Worm (Caenorhabditis elegans) whole organism, L1 larva: Measurements from ENCODE around the gene tat-2.
A peak's percentile ranks its signal among the peaks of the same experiment; 100 is the strongest.

Experiments
- C16A3.4 ChIP-seq: fragments of 150-350 bp; optimal IDR thresholded peaks from 2 replicates; lab custom pipeline; 2014; ENCODE audit warnings: missing biosample characterization, missing genetic modification characterization
- F16B12.6 ChIP-seq: fragments of 150-350 bp; optimal IDR thresholded peaks from 2 replicates; lab custom pipeline; 2014; ENCODE audit warnings: missing biosample characterization, missing genetic modification characterization
- ceh-82 ChIP-seq, 3 experiments: fragments of 150-350 bp in 1 of 3; sonication (generic microtip) in 2 of 3; optimal IDR thresholded peaks; 2 replicates each; lab custom pipeline; 2014 to 2017; ENCODE audit warnings: missing biosample characterization in 3 of 3, missing genetic modification characterization in 3 of 3
- ces-1 ChIP-seq: fragments of 150-350 bp; optimal IDR thresholded peaks from 2 replicates; lab custom pipeline; 2014; ENCODE audit warnings: missing biosample characterization, missing genetic modification reagents, missing genetic modification characterization
- dpl-1 ChIP-seq, 3 experiments: fragments of 150-350 bp in 2 of 3; sonication (generic microtip) in 1 of 3; optimal IDR thresholded peaks; 2 replicates each; lab custom pipeline; 2014 to 2017; ENCODE audit warnings: missing biosample characterization in 3 of 3, missing genetic modification characterization in 3 of 3, missing genetic modification reagents in 3 of 3
- dsc-1 ChIP-seq: sonication (generic microtip); optimal IDR thresholded peaks from 2 replicates; lab custom pipeline; 2016; ENCODE audit warnings: mild to moderate bottlenecking, missing genetic modification characterization, missing compliant biosample characterization
- efl-1 ChIP-seq, 4 experiments: fragments of 150-350 bp; optimal IDR thresholded peaks in 3 of 4; peaks in 1 of 4; 1 replicate in 1 of 4; 2 replicates in 3 of 4; lab custom pipeline; 2014; ENCODE audit warnings: missing biosample characterization in 2 of 4, missing genetic modification characterization in 2 of 4, missing genetic modification reagents in 2 of 4
- egl-13 ChIP-seq: sonication (generic microtip); optimal IDR thresholded peaks from 2 replicates; lab custom pipeline; 2016; ENCODE audit warnings: missing genotype, missing genetic modification reagents, missing genetic modification characterization, missing compliant biosample characterization
- elt-3 ChIP-seq, 6 experiments: fragments of 150-350 bp in 1 of 6; sonication (generic microtip); optimal IDR thresholded peaks; 2 replicates each; lab custom pipeline; 2017 to 2018; ENCODE audit warnings: missing biosample characterization in 6 of 6, missing genetic modification characterization in 6 of 6, inconsistent platforms in 1 of 6
- fkh-4 ChIP-seq: sonication (generic microtip); optimal IDR thresholded peaks from 2 replicates; lab custom pipeline; 2016; ENCODE audit warnings: missing compliant biosample characterization, missing genetic modification characterization, borderline replicate concordance
- fkh-8 ChIP-seq: sonication (generic microtip); optimal IDR thresholded peaks from 2 replicates; lab custom pipeline; 2016; ENCODE audit warnings: mild to moderate bottlenecking, missing genetic modification characterization, missing compliant biosample characterization
- fos-1 ChIP-seq: fragments of 150-350 bp; optimal IDR thresholded peaks from 2 replicates; lab custom pipeline; 2014; ENCODE audit warnings: missing biosample characterization, missing genetic modification characterization
- hpl-2 ChIP-seq: fragments of 150-350 bp; optimal IDR thresholded peaks from 2 replicates; lab custom pipeline; 2014; ENCODE audit warnings: missing biosample characterization, missing genetic modification reagents, missing genetic modification characterization
- isw-1 ChIP-seq: fragments of 200-800 bp; sonication (Bioruptor generic); IDR thresholded peaks from 2 replicates; pipeline ENCODE4 v1.3.6; 2022; ENCODE audit warnings: missing genetic modification characterization, missing compliant biosample characterization
- jun-1 ChIP-seq: fragments of 150-350 bp; optimal IDR thresholded peaks from 2 replicates; lab custom pipeline; 2014; ENCODE audit warnings: missing biosample characterization, missing genetic modification reagents, missing genetic modification characterization
- lin-13 ChIP-seq: fragments of 150-350 bp; optimal IDR thresholded peaks from 2 replicates; lab custom pipeline; 2014; ENCODE audit warnings: missing biosample characterization, missing genetic modification reagents, missing genetic modification characterization
- lin-14 ChIP-seq: fragments of 200-800 bp; sonication (Bioruptor generic); optimal IDR thresholded peaks from 2 replicates; lab custom pipeline; 2018; ENCODE audit warnings: mild to moderate bottlenecking, missing genetic modification characterization, moderate library complexity, missing compliant biosample characterization
- lin-15B ChIP-seq: fragments of 150-350 bp; sonication (generic microtip); optimal IDR thresholded peaks from 3 replicates; lab custom pipeline; 2014; ENCODE audit warnings: missing biosample characterization, missing genetic modification characterization
- lin-35 ChIP-seq, 2 experiments: fragments of 150-350 bp; optimal IDR thresholded peaks; 2 replicates each; lab custom pipeline; 2014; ENCODE audit warnings: missing biosample characterization in 2 of 2, missing genetic modification characterization in 2 of 2, missing genetic modification reagents in 2 of 2
- lin-39 ChIP-seq: fragments of 150-350 bp; optimal IDR thresholded peaks from 2 replicates; lab custom pipeline; 2014; ENCODE audit warnings: missing biosample characterization, missing genetic modification reagents, missing genetic modification characterization
- lsy-2 ChIP-seq, 2 experiments: fragments of 150-350 bp; optimal IDR thresholded peaks; 2 replicates each; lab custom pipeline; 2014; ENCODE audit warnings: missing biosample characterization in 2 of 2, missing genetic modification characterization in 2 of 2
- mdl-1 ChIP-seq, 2 experiments: fragments of 150-350 bp; optimal IDR thresholded peaks; 2 replicates each; lab custom pipeline; 2014 to 2017; ENCODE audit warnings: missing biosample characterization in 2 of 2, missing genetic modification characterization in 2 of 2, inconsistent platforms in 1 of 2
- mef-2 ChIP-seq: fragments of 150-350 bp; optimal IDR thresholded peaks from 2 replicates; lab custom pipeline; 2014; ENCODE audit warnings: missing biosample characterization, missing genetic modification characterization
- nhr-20 ChIP-seq: sonication (generic microtip); optimal IDR thresholded peaks from 2 replicates; lab custom pipeline; 2016; ENCODE audit warnings: mild to moderate bottlenecking, missing genetic modification characterization, missing compliant biosample characterization
- nhr-47 ChIP-seq: sonication (generic microtip); optimal IDR thresholded peaks from 2 replicates; lab custom pipeline; 2016; ENCODE audit warnings: mild to moderate bottlenecking, missing genetic modification characterization, moderate library complexity, missing compliant biosample characterization
- nhr-71 ChIP-seq: sonication (generic microtip); optimal IDR thresholded peaks from 2 replicates; lab custom pipeline; 2016; ENCODE audit warnings: mild to moderate bottlenecking, missing genetic modification characterization, moderate library complexity, missing compliant biosample characterization
- nhr-76 ChIP-seq: sonication (generic microtip); optimal IDR thresholded peaks from 2 replicates; lab custom pipeline; 2017; ENCODE audit warnings: missing biosample characterization, missing genetic modification characterization
- nhr-77 ChIP-seq: fragments of 150-350 bp; optimal IDR thresholded peaks from 2 replicates; lab custom pipeline; 2014; ENCODE audit warnings: missing biosample characterization, missing genetic modification characterization
- nhr-84 ChIP-seq: sonication (generic microtip); optimal IDR thresholded peaks from 2 replicates; lab custom pipeline; 2017; ENCODE audit warnings: missing biosample characterization, missing genetic modification characterization
- nhr-85 ChIP-seq: sonication (generic microtip); peaks from one replicate; lab custom pipeline; 2016; ENCODE audit warnings: missing genetic modification characterization, inconsistent platforms, missing compliant biosample characterization
- nhr-90 ChIP-seq: sonication (generic microtip); optimal IDR thresholded peaks from 2 replicates; lab custom pipeline; 2016; ENCODE audit warnings: mild to moderate bottlenecking, missing genetic modification characterization, missing compliant biosample characterization; ENCODE audit not compliant: poor library complexity
- pax-3 ChIP-seq: fragments of 200-800 bp; sonication (Bioruptor generic); optimal IDR thresholded peaks from 2 replicates; lab custom pipeline; 2018; ENCODE audit warnings: mild to moderate bottlenecking, missing genetic modification characterization, moderate library complexity, missing compliant biosample characterization
- pqm-1 ChIP-seq: sonication (generic microtip); optimal IDR thresholded peaks from 3 replicates; lab custom pipeline; 2017; ENCODE audit warnings: missing biosample characterization, missing genetic modification characterization
- rnt-1 ChIP-seq: sonication (generic microtip); optimal IDR thresholded peaks from 2 replicates; lab custom pipeline; 2016; ENCODE audit warnings: mild to moderate bottlenecking, missing genetic modification characterization, moderate library complexity, missing compliant biosample characterization
- skn-1 ChIP-seq: fragments of 150-350 bp; optimal IDR thresholded peaks from 2 replicates; lab custom pipeline; 2014; ENCODE audit warnings: missing biosample characterization, missing genetic modification characterization
- snpc-4 ChIP-seq: fragments of 150-350 bp; optimal IDR thresholded peaks from 2 replicates; lab custom pipeline; 2014; ENCODE audit warnings: missing biosample characterization, missing genetic modification characterization
- snu-23 ChIP-seq: sonication (generic microtip); optimal IDR thresholded peaks from 2 replicates; lab custom pipeline; 2016; ENCODE audit warnings: missing genetic modification characterization, missing compliant biosample characterization
- sptf-1 ChIP-seq: fragments of 150-350 bp; optimal IDR thresholded peaks from 2 replicates; lab custom pipeline; 2014; ENCODE audit warnings: missing biosample characterization, missing genetic modification characterization
- swsn-7 ChIP-seq: sonication (generic microtip); optimal IDR thresholded peaks from 2 replicates; lab custom pipeline; 2016; ENCODE audit warnings: missing genetic modification characterization, missing compliant biosample characterization
- tbx-2 ChIP-seq: sonication (generic microtip); optimal IDR thresholded peaks from 2 replicates; lab custom pipeline; 2016; ENCODE audit warnings: missing genetic modification characterization, missing compliant biosample characterization
- unc-130 ChIP-seq: fragments of 150-350 bp; optimal IDR thresholded peaks from 2 replicates; lab custom pipeline; 2017; ENCODE audit warnings: missing biosample characterization, missing genetic modification characterization, inconsistent platforms
- unc-62 ChIP-seq: fragments of 150-350 bp; optimal IDR thresholded peaks from 2 replicates; lab custom pipeline; 2014; ENCODE audit warnings: missing biosample characterization, missing genetic modification reagents, missing genetic modification characterization
- unc-86 ChIP-seq: sonication (generic microtip); optimal IDR thresholded peaks from 2 replicates; lab custom pipeline; 2016; ENCODE audit warnings: missing genetic modification characterization, missing compliant biosample characterization
- unc-98 ChIP-seq: fragments of 200-800 bp; sonication (Bioruptor generic); IDR thresholded peaks from 2 replicates; pipeline ENCODE4 v1.3.6; 2022; ENCODE audit warnings: missing genetic modification characterization, missing compliant biosample characterization
- xbp-1 ChIP-seq: sonication (generic microtip); optimal IDR thresholded peaks from 2 replicates; lab custom pipeline; 2016; ENCODE audit warnings: missing genetic modification characterization, missing compliant biosample characterization
- zag-1 ChIP-seq: fragments of 150-350 bp; optimal IDR thresholded peaks from 2 replicates; lab custom pipeline; 2014; ENCODE audit warnings: missing biosample characterization, missing genetic modification characterization

The tat-2 gene

ce11 chrIV:4810377-4810984 is 36.2 kb downstream of the tat-2 start, which contains the start of gene eif-1.A:
Gene eif-1.A, plus strand, starts transcription at chrIV:4810934.
- peak in 1 of 6 experiments; percentile 61 for TF ChIP-seq elt-3 (tag; optimal IDR thresholded peaks at IDR 0.05; lab: Kevin White, UChicago)
- TF ChIP-seq unc-86, result peak; percentile 7
- peak; percentile 47 for TF ChIP-seq swsn-7
- TF ChIP-seq fkh-8, result peak; percentile 34
- TF ChIP-seq efl-1 (optimal IDR thresholded peaks at IDR 0.05; lab: Kevin White, UChicago), result peak; percentile 63 to 66
- peak; percentile 69 to 96 for TF ChIP-seq efl-1 (GFP tag; optimal IDR thresholded peaks at IDR 0.05 in 1 of 2; lab: Kevin White, UChicago)
- TF ChIP-seq dsc-1 (tag; lab: Kevin White, UChicago), result no peak
- no peak for TF ChIP-seq fkh-4 (tag; lab: Kevin White, UChicago)
- TF ChIP-seq snpc-4 (tag; lab: Kevin White, UChicago), result no peak
- TF ChIP-seq lin-15B (tag; lab: Kevin White, UChicago), result peak; percentile 59
- no peak for TF ChIP-seq nhr-76 (tag; lab: Kevin White, UChicago)
- peak; percentile 28; the same call in 1 of the 2 replicates for TF ChIP-seq isw-1 (GFP tag; lab: Robert Waterston, UW)
- peak; percentile 4 for TF ChIP-seq fos-1 (tag; lab: Kevin White, UChicago)
- TF ChIP-seq unc-130 (tag; lab: Kevin White, UChicago), result peak; percentile 72
- no peak for TF ChIP-seq zag-1 (tag; lab: Kevin White, UChicago)
- TF ChIP-seq lsy-2 (tag; optimal IDR thresholded peaks at IDR 0.05; lab: Kevin White, UChicago), result peak; percentile 63 to 85
- TF ChIP-seq dpl-1 (GFP tag; optimal IDR thresholded peaks at IDR 0.05; lab: Kevin White, UChicago), result peak; percentile 54 to 72 (median 59)
- TF ChIP-seq tbx-2, result peak; percentile 35
- TF ChIP-seq lin-13, result peak; percentile 6
- TF ChIP-seq nhr-77 (tag; lab: Kevin White, UChicago), result no peak
- peak; percentile 81 for TF ChIP-seq skn-1
- peak; percentile 61 for TF ChIP-seq nhr-47
- TF ChIP-seq unc-62 (GFP tag; lab: Kevin White, UChicago), result no peak
- TF ChIP-seq ces-1, result no peak
- TF ChIP-seq jun-1 (tag; lab: Kevin White, UChicago), result no peak
- no peak for TF ChIP-seq nhr-84 (tag; lab: Kevin White, UChicago)
- TF ChIP-seq unc-98, result no peak
- peak; percentile 26 for TF ChIP-seq hpl-2
- TF ChIP-seq sptf-1 (tag; lab: Kevin White, UChicago), result no peak
- no peak for TF ChIP-seq mef-2 (tag; lab: Kevin White, UChicago)
- peak; percentile 75 for TF ChIP-seq C16A3.4 (tag; lab: Kevin White, UChicago)
- peak; percentile 54 for TF ChIP-seq nhr-20 (tag; lab: Kevin White, UChicago)
- TF ChIP-seq nhr-71 (tag; lab: Kevin White, UChicago), result peak; percentile 63
- TF ChIP-seq mdl-1 (tag; optimal IDR thresholded peaks at IDR 0.05; lab: Kevin White, UChicago), result no peak
- TF ChIP-seq nhr-90, result peak; percentile 54
- TF ChIP-seq xbp-1 (tag; lab: Kevin White, UChicago), result peak; percentile 45
- no peak for TF ChIP-seq lin-14 (GFP tag; lab: Kevin White, UChicago)
- peak; percentile 12 for TF ChIP-seq lin-39 (tag; lab: Kevin White, UChicago)
- TF ChIP-seq nhr-85, result peak; percentile 61
- TF ChIP-seq egl-13 (tag; lab: Kevin White, UChicago), result peak; percentile 13
- TF ChIP-seq snu-23 (GFP tag; lab: Kevin White, UChicago), result peak; percentile 75
- peak; percentile 82 for TF ChIP-seq F16B12.6 (tag; lab: Kevin White, UChicago)
- TF ChIP-seq ceh-82 (tag; optimal IDR thresholded peaks at IDR 0.05; lab: Kevin White, UChicago), result peak; percentile 18 to 62 (median 43)
- TF ChIP-seq rnt-1 (tag; lab: Kevin White, UChicago), result peak; percentile 51
- no peak for TF ChIP-seq pax-3 (tag; lab: Kevin White, UChicago)
- no peak for TF ChIP-seq pqm-1
- peak; percentile 54 to 75 for TF ChIP-seq lin-35 (GFP tag; optimal IDR thresholded peaks at IDR 0.05; lab: Kevin White, UChicago)
